Worm (Caenorhabditis elegans): ENCODE data around the gene T10B10.4.

The T10B10.4 gene

ce11 chrX:15173303-15173904 lies 16.5 kb upstream of the T10B10.4 start, which contains the start of gene ucr-2.2 (continued):
- no peak for TF ChIP-seq F49E8.2 (tag; optimal IDR thresholded peaks at IDR 0.05; ENCODE audit: insufficient read depth)
- TF ChIP-seq snpc-4 (GFP tag; optimal IDR thresholded peaks at IDR 0.05): no peak
- peak; percentile 8 to 80 (median 66) for TF ChIP-seq snpc-4 (tag; optimal IDR thresholded peaks at IDR 0.05)
- no peak for TF ChIP-seq ceh-58 (GFP tag; IDR thresholded peaks at IDR 0.05)
- TF ChIP-seq F52B5.7 (tag; optimal IDR thresholded peaks at IDR 0.05): no peak
- no peak for TF ChIP-seq athp-1 (tag; optimal IDR thresholded peaks at IDR 0.05)
- TF ChIP-seq dpl-1 (GFP tag; optimal IDR thresholded peaks at IDR 0.05): no peak
- no peak for TF ChIP-seq ceh-100 (GFP tag; IDR thresholded peaks at IDR 0.05)
- no peak for TF ChIP-seq rec-8 (tag; optimal IDR thresholded peaks at IDR 0.05)
- TF ChIP-seq C17E4.6 (GFP tag; IDR thresholded peaks at IDR 0.05): no peak
- no peak for TF ChIP-seq let-526 (GFP tag; IDR thresholded peaks at IDR 0.05)
- TF ChIP-seq ceh-40 (GFP tag; IDR thresholded peaks at IDR 0.05): no peak
- no peak for TF ChIP-seq ztf-25 (GFP tag; IDR thresholded peaks at IDR 0.05)
- TF ChIP-seq bed-2 (GFP tag; IDR thresholded peaks at IDR 0.05): no peak
- TF ChIP-seq F55B11.4 (tag; optimal IDR thresholded peaks at IDR 0.05; ENCODE audit: borderline replicate concordance, insufficient read depth): no peak
- TF ChIP-seq cebp-1 (GFP tag; IDR thresholded peaks at IDR 0.05): peak; percentile 44; the same call in 1 of the 2 replicates
- peak; percentile 82 for TF ChIP-seq cebp-1 (tag; optimal IDR thresholded peaks at IDR 0.05)
- no peak for TF ChIP-seq D2030.7 (GFP tag; IDR thresholded peaks at IDR 0.05)
- TF ChIP-seq snpc-3.4 (tag; optimal IDR thresholded peaks at IDR 0.05): no peak
- TF ChIP-seq F57C9.4 (tag; optimal IDR thresholded peaks at IDR 0.05): no peak
- peak; percentile 61 for TF ChIP-seq K12H6.12 (tag; optimal IDR thresholded peaks at IDR 0.05)
- TF ChIP-seq tlf-1 (GFP tag; optimal IDR thresholded peaks at IDR 0.05): peak; percentile 36
- TF ChIP-seq lin-35 (GFP tag; optimal IDR thresholded peaks at IDR 0.05): peak in 1 of 3 experiments; percentile 85
- no peak for TF ChIP-seq attf-6 (GFP tag; IDR thresholded peaks at IDR 0.05)
- TF ChIP-seq nfyb-1 (GFP tag; IDR thresholded peaks at IDR 0.05): no peak
- TF ChIP-seq aptf-3 (GFP tag; IDR thresholded peaks at IDR 0.05): no peak
- no peak for TF ChIP-seq ceh-79 (tag; optimal IDR thresholded peaks at IDR 0.05)
- TF ChIP-seq mxl-1 (tag; optimal IDR thresholded peaks at IDR 0.05): no peak
- TF ChIP-seq Y56A3A.18 (GFP tag; IDR thresholded peaks at IDR 0.05): no peak
- TF ChIP-seq hlh-26 (GFP tag; conservative IDR thresholded peaks at IDR 0.05): no peak
- peak; percentile 65 for TF ChIP-seq ceh-27 (GFP tag; optimal IDR thresholded peaks at IDR 0.05)
- TF ChIP-seq egrh-3 (GFP tag; IDR thresholded peaks at IDR 0.05): no peak
- peak; percentile 21 for TF ChIP-seq B0261.1 (tag; optimal IDR thresholded peaks at IDR 0.05)
- peak; percentile 81 for TF ChIP-seq atf-7 (tag; optimal IDR thresholded peaks at IDR 0.05)
- no peak for TF ChIP-seq nhr-120 (GFP tag; IDR thresholded peaks at IDR 0.05)
- TF ChIP-seq T07F8.4 (tag; optimal IDR thresholded peaks at IDR 0.05): no peak
- no peak for TF ChIP-seq nfya-1 (tag; optimal IDR thresholded peaks at IDR 0.05; ENCODE audit: borderline replicate concordance, insufficient read depth)
- peak; percentile 87 for TF ChIP-seq nhr-80 (tag; optimal IDR thresholded peaks at IDR 0.05)
- no peak; the same call in 1 of the 2 replicates for TF ChIP-seq aptf-2 (GFP tag; conservative IDR thresholded peaks at IDR 0.05)
- TF ChIP-seq attf-5 (GFP tag; optimal IDR thresholded peaks at IDR 0.05): peak; percentile 83
- TF ChIP-seq pha-4 (tag; optimal IDR thresholded peaks at IDR 0.05): no peak
- TF ChIP-seq sdz-38 (tag; optimal IDR thresholded peaks at IDR 0.05): no peak
- no peak for TF ChIP-seq die-1 (tag; optimal IDR thresholded peaks at IDR 0.05)
- no peak for TF ChIP-seq him-1 (tag; optimal IDR thresholded peaks at IDR 0.05)
- TF ChIP-seq egl-18 (GFP tag; IDR thresholded peaks at IDR 0.05): no peak
- no peak for TF ChIP-seq snpc-1.1 (tag; optimal IDR thresholded peaks at IDR 0.05; ENCODE audit: insufficient read depth)
- no peak for TF ChIP-seq F39B2.1 (GFP tag; IDR thresholded peaks at IDR 0.05)
- no peak for TF ChIP-seq sea-2 (GFP tag; IDR thresholded peaks at IDR 0.05)

Data from whole organism, young adult.